Worm (Caenorhabditis elegans) whole organism, early embryonic: ENCODE data around the gene F52C6.3.

Experiments used
- B0310.2 ChIP-seq: sonication (generic microtip); optimal IDR thresholded peaks from 2 replicates; lab custom pipeline; 2016; ENCODE audit warnings: mild to moderate bottlenecking, missing genetic modification characterization, missing compliant biosample characterization
- F13C5.2 ChIP-seq: sonication (generic microtip); optimal IDR thresholded peaks from 2 replicates; lab custom pipeline; 2017; ENCODE audit warnings: mild to moderate bottlenecking, missing genetic modification characterization, inconsistent platforms, missing compliant biosample characterization
- aly-1 ChIP-seq: sonication (generic microtip); optimal IDR thresholded peaks from 2 replicates; lab custom pipeline; 2016; ENCODE audit warnings: missing genetic modification characterization, missing compliant biosample characterization
- ama-1 ChIP-seq: fragments of 150-350 bp; optimal IDR thresholded peaks from 2 replicates; lab custom pipeline; 2014
- ceh-13 ChIP-seq: fragments of 200-800 bp; sonication (Bioruptor generic); optimal IDR thresholded peaks from 2 replicates; lab custom pipeline; 2018; ENCODE audit warnings: mild to moderate bottlenecking, missing genetic modification characterization, missing compliant biosample characterization
- ceh-36 ChIP-seq: sonication (generic microtip); optimal IDR thresholded peaks from 2 replicates; lab custom pipeline; 2016; ENCODE audit warnings: missing genetic modification characterization, inconsistent platforms, missing compliant biosample characterization
- ets-7 ChIP-seq: sonication (generic microtip); optimal IDR thresholded peaks from 2 replicates; lab custom pipeline; 2016; ENCODE audit warnings: missing genotype, missing genetic modification characterization, missing compliant biosample characterization
- flt-1 ChIP-seq: fragments of 200-800 bp; sonication (Bioruptor generic); IDR thresholded peaks from 2 replicates; pipeline ENCODE4 v1.3.6; 2022; ENCODE audit warnings: missing genetic modification characterization, missing compliant biosample characterization
- hmg-4 ChIP-seq: fragments of 200-800 bp; sonication (Bioruptor generic); optimal IDR thresholded peaks from 2 replicates; lab custom pipeline; 2018; ENCODE audit warnings: mild to moderate bottlenecking, missing genetic modification characterization, missing compliant biosample characterization
- hnd-1 ChIP-seq: sonication (generic microtip); optimal IDR thresholded peaks from 2 replicates; lab custom pipeline; 2016; ENCODE audit warnings: missing genetic modification characterization, missing compliant biosample characterization
- pes-1 ChIP-seq: fragments of 200-800 bp; sonication (Bioruptor generic); IDR thresholded peaks from 2 replicates; pipeline ENCODE4 v1.3.6; 2022; ENCODE audit warnings: missing genetic modification reagents, missing genetic modification characterization, missing compliant biosample characterization
- scrt-1 ChIP-seq: fragments of 200-800 bp; sonication (Bioruptor generic); IDR thresholded peaks from 2 replicates; pipeline ENCODE4 v1.3.6; 2022; ENCODE audit warnings: missing genetic modification characterization, missing compliant biosample characterization
- sea-1 ChIP-seq: fragments of 200-800 bp; sonication (Bioruptor generic); conservative IDR thresholded peaks from 2 replicates; pipeline ENCODE4 v1.3.6; 2022; ENCODE audit warnings: missing genetic modification characterization, missing compliant biosample characterization
- tra-4 ChIP-seq: sonication (generic microtip); optimal IDR thresholded peaks from 2 replicates; lab custom pipeline; 2017; ENCODE audit warnings: missing genetic modification characterization, missing compliant biosample characterization

ce11 chrII:1884635-1885034, 39.9 kb upstream of the F52C6.3 start, which contains the start of gene math-6:
- TF ChIP-seq pes-1 (GFP tag; lab: Robert Waterston, UW) = no peak
- TF ChIP-seq ceh-13 = no peak
- no peak for TF ChIP-seq ama-1 (lab: Kevin White, UChicago)
- no peak for TF ChIP-seq flt-1 (GFP tag; lab: Robert Waterston, UW)
- no peak for TF ChIP-seq tra-4 (tag; lab: Kevin White, UChicago)
- TF ChIP-seq aly-1 = no peak
- no peak for TF ChIP-seq scrt-1 (GFP tag; lab: Robert Waterston, UW)
- TF ChIP-seq B0310.2 = no peak
- TF ChIP-seq F13C5.2 (tag; lab: Kevin White, UChicago) = no peak
- TF ChIP-seq hmg-4 (GFP tag; lab: Kevin White, UChicago) = no peak
- no peak for TF ChIP-seq ets-7 (tag; lab: Kevin White, UChicago)
- TF ChIP-seq hnd-1 (tag; lab: Kevin White, UChicago) = no peak
- no peak for TF ChIP-seq sea-1 (GFP tag; lab: Robert Waterston, UW)
- no peak for TF ChIP-seq ceh-36
